Worm (Caenorhabditis elegans): ENCODE data around the gene C53A5.16.

DNA sequence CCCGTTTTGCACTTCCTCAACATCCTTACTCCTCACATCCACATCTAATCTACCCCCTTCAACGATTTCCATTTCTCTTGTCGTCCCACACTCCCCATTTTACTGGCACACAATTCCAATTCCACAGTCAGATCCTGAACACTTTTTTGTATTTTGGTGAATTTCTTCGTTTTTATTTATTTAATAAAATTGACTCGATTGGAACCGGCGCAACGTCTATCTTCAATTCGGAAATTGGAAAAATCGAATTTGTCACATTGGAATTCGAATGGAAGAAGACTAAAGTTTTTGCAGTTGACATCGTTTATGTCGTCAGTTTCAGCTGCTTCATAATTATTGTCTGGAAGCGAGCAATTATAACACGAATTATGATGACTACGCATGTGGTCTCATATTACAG is 4.8 kb upstream of the C53A5.16 start:
- TF ChIP-seq sptf-1 (tag; optimal IDR thresholded peaks at IDR 0.05) (no peak), swsn-7 (tag; optimal IDR thresholded peaks at IDR 0.05) (no peak), grh-1 (GFP tag; IDR thresholded peaks at IDR 0.05) (no peak), lsy-2 (tag; optimal IDR thresholded peaks at IDR 0.05) (no peak), nhr-28 (tag; optimal IDR thresholded peaks at IDR 0.05) (no peak)

Data from whole organism, L1 larva.